Fruit fly (Drosophila melanogaster): ENCODE results near the gene MED19.

DNA sequence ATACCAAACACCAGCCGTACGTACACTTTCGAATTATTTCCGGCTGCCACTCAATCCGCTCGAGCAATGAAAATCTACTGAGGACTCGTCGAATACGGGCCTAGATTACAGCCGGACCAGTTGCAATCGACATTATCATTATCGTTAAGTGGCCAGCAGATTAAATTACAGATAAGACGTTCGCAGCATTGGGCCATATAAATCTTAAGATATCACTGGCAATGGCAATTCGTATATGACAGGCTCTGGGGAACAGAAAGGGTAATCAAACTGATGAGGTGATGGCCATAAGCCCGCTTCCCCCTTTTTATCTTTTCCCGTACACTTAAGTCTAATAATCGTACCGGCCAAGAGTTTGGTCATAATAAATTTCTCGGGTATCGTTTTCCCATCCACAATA is 32.3 kb downstream of the MED19 start, which contains the start of gene Cln3:
- no peak for TF ChIP-seq usp (GFP tag; optimal IDR thresholded peaks at IDR 0.05)
- no peak for TF ChIP-seq CG8478 (optimal IDR thresholded peaks at IDR 0.05)
- no peak for TF ChIP-seq psq (optimal IDR thresholded peaks at IDR 0.05)
- TF ChIP-seq pan (optimal IDR thresholded peaks at IDR 0.05) = no peak

All from whole organism.